Worm (Caenorhabditis elegans) whole organism, young adult: ENCODE results near the gene sand-1.

Experiments used
- somi-1 ChIP-seq: fragments of 200-800 bp; sonication (Bioruptor generic); optimal IDR thresholded peaks from 2 replicates; lab custom pipeline; 2018; ENCODE audit warnings: mild to moderate bottlenecking, missing genetic modification characterization, missing compliant biosample characterization
- unc-62 ChIP-seq: fragments of 150-350 bp; optimal IDR thresholded peaks from 2 replicates; lab custom pipeline; 2014; ENCODE audit warnings: missing biosample characterization, missing genetic modification reagents, missing genetic modification characterization

DNA sequence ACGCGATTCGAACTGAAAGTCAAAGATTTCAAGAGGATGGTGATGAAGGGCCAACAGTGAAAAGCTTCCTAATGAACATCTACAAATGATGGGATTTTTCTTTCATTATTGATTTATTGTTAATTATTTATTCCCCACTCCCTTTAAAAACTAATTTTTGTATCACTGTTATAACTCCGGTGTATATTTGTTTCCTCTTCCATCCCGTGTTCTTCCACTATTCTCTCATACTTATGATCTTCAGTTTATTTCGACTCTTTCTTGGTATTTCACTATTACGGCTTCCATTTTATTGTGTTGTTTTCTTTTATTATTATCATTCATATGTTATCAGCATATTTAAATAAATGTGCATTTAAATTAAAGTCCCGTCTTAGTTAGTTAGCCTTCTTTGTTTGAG lies 7.7 kb downstream of the sand-1 start:
- no peak for TF ChIP-seq unc-62
- TF ChIP-seq somi-1 (GFP tag; lab: Kevin White, UChicago), result no peak
